Worm (Caenorhabditis elegans) whole organism, early embryonic: ENCODE results near the gene Y49F6B.20.

ENCODE experiments used
- B0310.2 ChIP-seq: sonication (generic microtip); optimal IDR thresholded peaks from 2 replicates; lab custom pipeline; 2016; ENCODE audit warnings: mild to moderate bottlenecking, missing genetic modification characterization, missing compliant biosample characterization
- ama-1 ChIP-seq: fragments of 150-350 bp; optimal IDR thresholded peaks from 2 replicates; lab custom pipeline; 2014
- ets-7 ChIP-seq: sonication (generic microtip); optimal IDR thresholded peaks from 2 replicates; lab custom pipeline; 2016; ENCODE audit warnings: missing genotype, missing genetic modification characterization, missing compliant biosample characterization
- hnd-1 ChIP-seq: sonication (generic microtip); optimal IDR thresholded peaks from 2 replicates; lab custom pipeline; 2016; ENCODE audit warnings: missing genetic modification characterization, missing compliant biosample characterization
- tbx-37 ChIP-seq: fragments of 200-800 bp; sonication (Bioruptor generic); conservative IDR thresholded peaks from 2 replicates; pipeline ENCODE4 v1.3.6; 2022; ENCODE audit warnings: missing genetic modification reagents, missing genetic modification characterization, missing compliant biosample characterization
- tra-4 ChIP-seq: sonication (generic microtip); optimal IDR thresholded peaks from 2 replicates; lab custom pipeline; 2017; ENCODE audit warnings: missing genetic modification characterization, missing compliant biosample characterization

ce11 chrII:3448776-3449280 is 21.6 kb downstream of the Y49F6B.20 start, which contains the start of gene C16C8.25:
- TF ChIP-seq ama-1 (no peak), hnd-1 (tag; lab: Kevin White, UChicago) (no peak), tra-4 (tag; lab: Kevin White, UChicago) (no peak), ets-7 (tag; lab: Kevin White, UChicago) (no peak), tbx-37 (no peak), B0310.2 (tag; lab: Kevin White, UChicago) (no peak)
